Fruit fly (Drosophila melanogaster) whole organism, embryonic: ENCODE measurements around the gene CG31871.

Experiments
- Antp ChIP-seq: fragments of 200-800 bp; sonication (Bioruptor generic); optimal IDR thresholded peaks from 3 replicates; lab custom pipeline; 2016; ENCODE audit warnings: missing biosample characterization, missing genetic modification characterization
- Bgb ChIP-seq: fragments of 200-800 bp; sonication (Bioruptor generic); IDR thresholded peaks from 2 replicates; pipeline ENCODE4 v1.3.6; 2022; ENCODE audit warnings: missing biosample characterization, missing genetic modification characterization; ENCODE audit not compliant: partially characterized antibody
- CG10147 ChIP-seq: fragments of 200-800 bp; sonication (Bioruptor generic); optimal IDR thresholded peaks from 2 replicates; lab custom pipeline; 2019; ENCODE audit warnings: missing biosample characterization, mild to moderate bottlenecking, missing genetic modification characterization, moderate library complexity
- CG11093 ChIP-seq: fragments of 200-800 bp; sonication (Bioruptor generic); IDR thresholded peaks from 3 replicates; pipeline ENCODE4 v1.3.6; 2022; ENCODE audit warnings: missing biosample characterization, missing genetic modification characterization
- CG13287 ChIP-seq: fragments of 200-800 bp; sonication (Bioruptor generic); IDR thresholded peaks from 2 replicates; pipeline ENCODE4 v1.3.6; 2022; ENCODE audit warnings: missing biosample characterization, missing genetic modification characterization; ENCODE audit not compliant: partially characterized antibody
- CG14014 ChIP-seq: fragments of 200-800 bp; sonication (Bioruptor generic); IDR thresholded peaks from 2 replicates; pipeline ENCODE4 v1.3.6; 2022; ENCODE audit warnings: missing biosample characterization, missing genetic modification characterization
- CG14050 ChIP-seq: fragments of 200-800 bp; sonication (Bioruptor generic); IDR thresholded peaks from 3 replicates; pipeline ENCODE4 v1.3.6; 2022; ENCODE audit warnings: missing biosample characterization, missing genetic modification characterization
- CG1647 ChIP-seq: fragments of 200-800 bp; sonication (Bioruptor generic); optimal IDR thresholded peaks from 3 replicates; lab custom pipeline; 2016; ENCODE audit warnings: missing biosample characterization, missing genetic modification characterization
- CG1792 ChIP-seq: fragments of 200-800 bp; sonication (Bioruptor generic); optimal IDR thresholded peaks from 2 replicates; lab custom pipeline; 2016; ENCODE audit warnings: missing biosample characterization, missing genetic modification characterization
- CG2129 ChIP-seq: fragments of 200-800 bp; sonication (Bioruptor generic); IDR thresholded peaks from 2 replicates; pipeline ENCODE4 v1.3.6; 2022; ENCODE audit warnings: missing biosample characterization, missing genetic modification characterization; ENCODE audit not compliant: partially characterized antibody
- CG2875 ChIP-seq: fragments of 200-800 bp; sonication (Bioruptor generic); optimal IDR thresholded peaks from 2 replicates; lab custom pipeline; 2017; ENCODE audit warnings: missing biosample characterization, mild to moderate bottlenecking, missing genetic modification characterization, missing genetic modification reagents
- CG6689 ChIP-seq: fragments of 200-800 bp; sonication (Bioruptor generic); IDR thresholded peaks from 2 replicates; pipeline ENCODE4 v1.3.6; 2022; ENCODE audit warnings: missing biosample characterization, missing genetic modification characterization
- CG6791 ChIP-seq: fragments of 200-800 bp; sonication (Bioruptor generic); IDR thresholded peaks from 3 replicates; pipeline ENCODE4 v1.3.6; 2022; ENCODE audit warnings: missing biosample characterization, missing genetic modification characterization; ENCODE audit not compliant: partially characterized antibody
- CG7271 ChIP-seq: fragments of 200-800 bp; sonication (Bioruptor generic); optimal IDR thresholded peaks from 2 replicates; lab custom pipeline; 2018; ENCODE audit warnings: missing biosample characterization, mild to moderate bottlenecking, missing genetic modification characterization, moderate library complexity
- CG8388 ChIP-seq: fragments of 200-800 bp; sonication (Bioruptor generic); optimal IDR thresholded peaks from 2 replicates; lab custom pipeline; 2019; ENCODE audit warnings: missing biosample characterization, mild to moderate bottlenecking, missing genetic modification characterization, moderate library complexity
- CTCF ChIP-seq: fragments of 200-800 bp; sonication (Bioruptor generic); optimal IDR thresholded peaks from 2 replicates; lab custom pipeline; 2017; ENCODE audit warnings: missing biosample characterization, mild to moderate bottlenecking, missing genetic modification characterization, moderate library complexity
- CkIIα-i1 ChIP-seq: fragments of 200-800 bp; sonication (Bioruptor generic); IDR thresholded peaks from 2 replicates; pipeline ENCODE4 v1.3.6; 2022; ENCODE audit warnings: missing biosample characterization, missing genetic modification characterization
- D19A ChIP-seq: fragments of 200-800 bp; optimal IDR thresholded peaks from 3 replicates; lab custom pipeline; 2019; ENCODE audit warnings: missing biosample characterization, mild to moderate bottlenecking, missing genetic modification characterization, moderate library complexity
- Dp ChIP-seq: fragments of 200-800 bp; sonication (Bioruptor generic); optimal IDR thresholded peaks from 2 replicates; lab custom pipeline; 2018; ENCODE audit warnings: missing biosample characterization, mild to moderate bottlenecking, missing genetic modification characterization, moderate library complexity
- Drgx ChIP-seq: fragments of 200-800 bp; sonication (Bioruptor generic); IDR thresholded peaks from 2 replicates; pipeline ENCODE4 v1.3.6; 2022; ENCODE audit warnings: missing biosample characterization, missing genetic modification characterization
- Ets97D ChIP-seq: fragments of 200-800 bp; sonication (Bioruptor generic); optimal IDR thresholded peaks from 3 replicates; lab custom pipeline; 2016; ENCODE audit warnings: missing biosample characterization, missing genetic modification characterization
- Fer1 ChIP-seq: fragments of 200-800 bp; sonication (Bioruptor generic); optimal IDR thresholded peaks from 2 replicates; lab custom pipeline; 2017; ENCODE audit warnings: missing biosample characterization, mild to moderate bottlenecking, missing genetic modification characterization
- Jarid2 ChIP-seq: fragments of 200-800 bp; sonication (Bioruptor generic); optimal IDR thresholded peaks from 3 replicates; lab custom pipeline; 2017; ENCODE audit warnings: mild to moderate bottlenecking, missing biosample characterization, missing genetic modification reagents, missing genetic modification characterization
- MTF-1 ChIP-seq: fragments of 200-800 bp; sonication (Bioruptor generic); optimal IDR thresholded peaks from 2 replicates; lab custom pipeline; 2018; ENCODE audit warnings: missing biosample characterization, mild to moderate bottlenecking, missing genetic modification characterization, borderline replicate concordance
- Nf-YC ChIP-seq: fragments of 200-800 bp; optimal IDR thresholded peaks from 3 replicates; lab custom pipeline; 2019; ENCODE audit warnings: missing biosample characterization, mild to moderate bottlenecking, missing genetic modification characterization, moderate library complexity
- Pdp1 ChIP-seq, 2 experiments: fragments of 200-800 bp; sonication (Bioruptor generic); optimal IDR thresholded peaks; 3 replicates each; lab custom pipeline; 2016; ENCODE audit warnings: missing biosample characterization in 2 of 2, missing genetic modification characterization in 2 of 2, mild to moderate bottlenecking in 1 of 2, moderate library complexity in 1 of 2
- Sox100B ChIP-seq: fragments of 200-800 bp; sonication (Bioruptor generic); optimal IDR thresholded peaks from 3 replicates; lab custom pipeline; 2018; ENCODE audit warnings: missing biosample characterization, mild to moderate bottlenecking, missing genetic modification characterization
- az2 ChIP-seq: fragments of 200-800 bp; sonication (Bioruptor generic); optimal IDR thresholded peaks from 3 replicates; lab custom pipeline; 2016; ENCODE audit warnings: missing biosample characterization, missing genetic modification characterization
- bigmax ChIP-seq: fragments of 200-800 bp; sonication (Bioruptor generic); optimal IDR thresholded peaks from 2 replicates; lab custom pipeline; 2018; ENCODE audit warnings: missing biosample characterization, mild to moderate bottlenecking, missing genetic modification characterization
- br ChIP-seq: fragments of >200 bp; optimal IDR thresholded peaks from 2 replicates; lab custom pipeline; 2017
- ci ChIP-seq: fragments of 200-800 bp; sonication (Bioruptor generic); IDR thresholded peaks from 3 replicates; pipeline ENCODE4 v1.3.6; 2022; ENCODE audit warnings: missing biosample characterization, missing genetic modification characterization
- crc ChIP-seq: fragments of 200-800 bp; sonication (Bioruptor generic); optimal IDR thresholded peaks from 2 replicates; lab custom pipeline; 2016; ENCODE audit warnings: missing biosample characterization, missing genetic modification characterization
- crol ChIP-seq: fragments of 200-800 bp; sonication (Bioruptor generic); IDR thresholded peaks from 2 replicates; pipeline ENCODE4 v1.3.6; 2022; ENCODE audit warnings: missing biosample characterization, missing genetic modification characterization
- cwo ChIP-seq: fragments of 200-800 bp; sonication (Bioruptor generic); optimal IDR thresholded peaks from 3 replicates; lab custom pipeline; 2017; ENCODE audit warnings: missing biosample characterization, missing genetic modification characterization, mild to moderate bottlenecking, moderate library complexity, missing genetic modification reagents
- dmrt99B ChIP-seq: fragments of 200-800 bp; sonication (Bioruptor generic); optimal IDR thresholded peaks from 2 replicates; lab custom pipeline; 2018; ENCODE audit warnings: missing biosample characterization, mild to moderate bottlenecking, missing genetic modification characterization, moderate library complexity
- fd3F ChIP-seq: fragments of 200-800 bp; sonication (Bioruptor generic); optimal IDR thresholded peaks from 2 replicates; lab custom pipeline; 2018; ENCODE audit warnings: missing biosample characterization, mild to moderate bottlenecking, missing genetic modification characterization, moderate library complexity
- gcm2 ChIP-seq: fragments of 200-800 bp; sonication (Bioruptor generic); optimal IDR thresholded peaks from 2 replicates; lab custom pipeline; 2016; ENCODE audit warnings: missing biosample characterization, missing genetic modification characterization
- gfzf ChIP-seq: fragments of 200-800 bp; sonication (Bioruptor generic); optimal IDR thresholded peaks from 2 replicates; lab custom pipeline; 2016; ENCODE audit warnings: missing biosample characterization, mild to moderate bottlenecking, missing genetic modification characterization, moderate library complexity
- h ChIP-seq: fragments of >200 bp; optimal IDR thresholded peaks from 2 replicates; lab custom pipeline; 2017
- hbn ChIP-seq: fragments of 200-800 bp; sonication (Bioruptor generic); IDR thresholded peaks from 2 replicates; pipeline ENCODE4 v1.3.6; 2022; ENCODE audit warnings: missing biosample characterization, missing genetic modification characterization; ENCODE audit not compliant: partially characterized antibody
- klu ChIP-seq: fragments of 200-800 bp; sonication (Bioruptor generic); IDR thresholded peaks from 2 replicates; pipeline ENCODE4 v1.3.6; 2022; ENCODE audit warnings: missing biosample characterization, missing genetic modification characterization
- lbe ChIP-seq: fragments of 200-800 bp; sonication (Bioruptor generic); optimal IDR thresholded peaks from 2 replicates; lab custom pipeline; 2016; ENCODE audit warnings: missing biosample characterization, mild to moderate bottlenecking, missing genetic modification characterization
- odd ChIP-seq: fragments of 200-800 bp; sonication (Bioruptor generic); optimal IDR thresholded peaks from 2 replicates; lab custom pipeline; 2017; ENCODE audit warnings: missing biosample characterization, mild to moderate bottlenecking, missing genetic modification characterization
- otp ChIP-seq: fragments of 200-800 bp; sonication (Bioruptor generic); IDR thresholded peaks from 3 replicates; pipeline ENCODE4, ENCODE4 v1.3.6; 2022; ENCODE audit warnings: missing biosample characterization, missing genetic modification characterization
- pfk ChIP-seq: fragments of 200-800 bp; sonication (Bioruptor generic); optimal IDR thresholded peaks from 2 replicates; lab custom pipeline; 2018; ENCODE audit warnings: missing biosample characterization, mild to moderate bottlenecking, missing genetic modification characterization, moderate library complexity
- sima ChIP-seq: fragments of 200-800 bp; sonication (Bioruptor generic); optimal IDR thresholded peaks from 2 replicates; lab custom pipeline; 2016; ENCODE audit warnings: missing biosample characterization, missing genetic modification characterization
- usp ChIP-seq: fragments of >200 bp; optimal IDR thresholded peaks from 2 replicates; lab custom pipeline; 2017; ENCODE audit warnings: missing biosample characterization, missing genetic modification characterization
- vnd ChIP-seq: fragments of 200-800 bp; sonication (Bioruptor generic); IDR thresholded peaks from 3 replicates; pipeline ENCODE4 v1.3.6; 2022; ENCODE audit warnings: missing biosample characterization, missing genetic modification characterization; ENCODE audit not compliant: partially characterized antibody
- wek ChIP-seq: fragments of 200-800 bp; sonication (Bioruptor generic); optimal IDR thresholded peaks from 3 replicates; lab custom pipeline; 2018; ENCODE audit warnings: missing biosample characterization, mild to moderate bottlenecking, missing genetic modification characterization, moderate library complexity
- z ChIP-seq: fragments of 200-800 bp; sonication (Bioruptor generic); IDR thresholded peaks from 3 replicates; pipeline ENCODE4 v1.3.6; 2022; ENCODE audit warnings: missing biosample characterization, missing genetic modification characterization
- zfh2 ChIP-seq: fragments of 200-800 bp; sonication (Bioruptor generic); optimal IDR thresholded peaks from 2 replicates; lab custom pipeline; 2016; ENCODE audit warnings: missing biosample characterization, missing genetic modification characterization

The CG31871 gene

dm6 chr2L:10616767-10617166, 45.1 kb upstream of the CG31871 start (continued):
- TF ChIP-seq crc (GFP tag; lab: Kevin White, UChicago) (peak; percentile 19), MTF-1 (GFP tag; lab: Kevin White, UChicago) (no peak), Bgb (GFP tag; lab: Robert Waterston, UW) (no peak), bigmax (GFP tag; lab: Kevin White, UChicago) (no peak), klu (0 out of 2 replicates have a peak, but pooled peaks have one; percentile 41), sima (GFP tag; lab: Kevin White, UChicago) (no peak), CG6689 (GFP tag; lab: Robert Waterston, UW) (peak; percentile 83), ci (peak; percentile 92), CkIIα-i1 (GFP tag; lab: Robert Waterston, UW) (no peak), CTCF (GFP tag; lab: Kevin White, UChicago) (no peak), br (lab: Kevin White, UChicago) (no peak), Dp (GFP tag; lab: Kevin White, UChicago) (no peak), Pdp1 (GFP tag; optimal IDR thresholded peaks at IDR 0.05; lab: Kevin White, UChicago) (peak; percentile 32 to 67), CG2875 (GFP tag; lab: Kevin White, UChicago) (peak; percentile 62), lbe (GFP tag; lab: Kevin White, UChicago) (no peak), Jarid2 (peak; percentile 23), CG6791 (GFP tag; lab: Robert Waterston, UW) (no peak), CG1792 (peak; percentile 19), Antp (GFP tag; lab: Kevin White, UChicago) (peak; percentile 48), Ets97D (GFP tag; lab: Kevin White, UChicago) (no peak), pfk (GFP tag; lab: Kevin White, UChicago) (no peak), vnd (GFP tag; lab: Robert Waterston, UW) (no peak), odd (GFP tag; lab: Kevin White, UChicago) (peak; percentile 13), CG13287 (GFP tag; lab: Robert Waterston, UW) (no peak), Drgx (GFP tag; lab: Robert Waterston, UW) (peak; percentile 96), Nf-YC (tag; lab: Kevin White, UChicago) (no peak), dmrt99B (peak; percentile 82), gcm2 (GFP tag; lab: Kevin White, UChicago) (no peak), zfh2 (GFP tag; lab: Kevin White, UChicago) (no peak), az2 (GFP tag; lab: Kevin White, UChicago) (peak; percentile 77), usp (GFP tag; lab: Kevin White, UChicago) (no peak), CG11093 (peak; percentile 73), CG10147 (GFP tag; lab: Kevin White, UChicago) (peak; percentile 39), CG8388 (GFP tag; lab: Kevin White, UChicago) (peak; percentile 82), D19A (tag; lab: Kevin White, UChicago) (peak; percentile 66), CG7271 (tag; lab: Kevin White, UChicago) (no peak), fd3F (GFP tag; lab: Kevin White, UChicago) (peak; percentile 21), CG14014 (GFP tag; lab: Robert Waterston, UW) (peak; percentile 46; the same call in 1 of the 2 replicates), crol (no peak), Fer1 (peak; percentile 28), CG1647 (GFP tag; lab: Kevin White, UChicago) (peak; percentile 41), hbn (GFP tag; lab: Robert Waterston, UW) (no peak), wek (GFP tag; lab: Kevin White, UChicago) (no peak), Sox100B (GFP tag; lab: Kevin White, UChicago) (peak; percentile 73), CG14050 (peak; percentile 73), h (lab: Kevin White, UChicago) (no peak), gfzf (GFP tag; lab: Kevin White, UChicago) (no peak), otp (GFP tag; lab: Robert Waterston, UW) (0 out of 3 replicates have a peak, but pooled peaks have one; percentile 63), CG2129 (GFP tag; lab: Robert Waterston, UW) (no peak), cwo (GFP tag; lab: Kevin White, UChicago) (peak; percentile 34), z (GFP tag; lab: Robert Waterston, UW) (peak; percentile 62; the same call in 2 of the 3 replicates)
